Worm (Caenorhabditis elegans) whole organism, midembryonic: Measurements from ENCODE around the gene C24H10.4.

Experiments
- T22C8.4 ChIP-seq: fragments of 200-800 bp; sonication (Bioruptor generic); IDR thresholded peaks from 2 replicates; pipeline ENCODE4 v1.3.6; 2022; ENCODE audit warnings: missing genetic modification characterization, missing compliant biosample characterization
- cog-1 ChIP-seq: sonication (generic microtip); optimal IDR thresholded peaks from 2 replicates; lab custom pipeline; 2016; ENCODE audit warnings: missing genetic modification characterization, missing compliant biosample characterization
- klf-2 ChIP-seq: fragments of 200-800 bp; sonication (Bioruptor generic); conservative IDR thresholded peaks from 2 replicates; pipeline ENCODE4 v1.3.6; 2022; ENCODE audit warnings: missing genetic modification reagents, missing genetic modification characterization, missing compliant biosample characterization
- ztf-23 ChIP-seq: fragments of 200-800 bp; sonication (Bioruptor generic); IDR thresholded peaks from 2 replicates; pipeline ENCODE4 v1.3.6; 2022; ENCODE audit warnings: missing genetic modification reagents, missing genetic modification characterization, missing compliant biosample characterization
- ztf-29 ChIP-seq: fragments of 200-800 bp; sonication (Bioruptor generic); IDR thresholded peaks from 2 replicates; pipeline ENCODE4 v1.3.6; 2022; ENCODE audit warnings: missing genetic modification reagents, missing genetic modification characterization, missing compliant biosample characterization

DNA sequence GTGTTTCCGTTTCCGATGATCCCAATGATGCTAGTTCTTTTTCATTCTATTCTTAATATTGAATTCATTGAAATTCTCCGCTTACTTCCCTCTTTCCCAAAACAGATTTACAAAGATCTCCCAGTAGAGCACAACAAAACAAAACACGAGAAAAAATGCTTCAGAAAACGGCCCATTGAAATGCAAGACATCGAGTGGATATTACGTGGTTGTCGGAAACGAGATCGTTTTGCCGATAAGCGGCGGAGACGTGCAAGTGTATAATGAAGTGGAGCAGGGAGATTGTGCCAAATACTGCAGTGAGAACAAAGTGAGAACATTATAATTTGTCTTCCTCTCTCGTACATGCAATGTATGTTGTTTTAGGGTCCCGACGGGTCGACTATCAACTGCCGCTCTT is 32.6 kb downstream of the C24H10.4 start:
- TF ChIP-seq ztf-29 (GFP tag; lab: Robert Waterston, UW) (no peak), cog-1 (tag; lab: Kevin White, UChicago) (no peak), ztf-23 (GFP tag; lab: Robert Waterston, UW) (no peak), klf-2 (GFP tag; lab: Robert Waterston, UW) (no peak), T22C8.4 (GFP tag; lab: Robert Waterston, UW) (no peak)
